Fruit fly (Drosophila melanogaster): ENCODE results near the gene Mpp6.
A peak's percentile ranks its signal among the peaks of the same experiment; 100 is the strongest.

Mpp6 gene

DNA sequence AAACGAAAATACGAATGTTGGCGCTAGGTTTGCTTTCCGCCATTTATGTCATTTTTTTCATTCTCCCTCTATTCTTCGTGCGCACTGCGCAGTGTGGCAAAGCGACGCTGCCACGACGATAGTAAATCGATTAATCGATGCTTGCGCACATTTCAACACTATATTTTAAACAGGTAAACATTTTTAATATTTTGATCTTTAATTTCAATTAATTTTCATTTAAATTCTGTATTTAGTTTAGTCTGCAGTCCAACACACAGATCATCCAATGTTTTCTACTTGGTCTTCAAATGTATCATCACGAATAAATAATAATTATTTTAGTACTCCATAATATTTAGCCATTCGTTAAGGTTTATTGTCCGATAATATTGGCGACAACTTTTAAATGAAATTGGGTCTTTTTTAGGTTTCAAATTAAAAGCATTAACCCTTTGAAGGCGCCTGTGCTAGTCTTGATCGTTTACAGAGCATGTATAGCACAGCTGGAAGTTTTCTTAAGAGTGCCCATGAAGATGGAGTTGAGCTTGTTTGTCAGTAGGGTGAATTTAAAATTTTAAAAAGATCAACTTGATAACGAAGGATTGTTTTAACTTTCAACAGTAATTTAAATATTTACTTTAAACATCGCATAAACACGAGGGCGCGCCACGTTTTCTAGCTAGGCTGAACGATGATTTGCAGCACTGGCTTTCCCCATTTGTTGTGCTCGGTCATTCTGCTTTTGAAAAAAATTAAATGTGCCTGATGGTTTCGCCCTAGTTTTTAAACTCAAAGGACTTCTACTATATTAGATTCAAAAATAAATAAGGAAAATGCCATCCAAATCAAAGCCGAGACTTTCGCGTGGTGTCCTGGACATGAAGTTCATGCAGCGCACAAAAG, at the start of gene Mpp6, which contains the start of gene E2f2:
Gene Mpp6, plus strand, starts transcription at position 133 of the 885 bp plus-strand sequence.
Gene E2f2, minus strand, starts transcription at position 594 of the 885 bp plus-strand sequence.
- TF ChIP-seq noc (tag; optimal IDR thresholded peaks at IDR 0.05): no peak

DNA sequence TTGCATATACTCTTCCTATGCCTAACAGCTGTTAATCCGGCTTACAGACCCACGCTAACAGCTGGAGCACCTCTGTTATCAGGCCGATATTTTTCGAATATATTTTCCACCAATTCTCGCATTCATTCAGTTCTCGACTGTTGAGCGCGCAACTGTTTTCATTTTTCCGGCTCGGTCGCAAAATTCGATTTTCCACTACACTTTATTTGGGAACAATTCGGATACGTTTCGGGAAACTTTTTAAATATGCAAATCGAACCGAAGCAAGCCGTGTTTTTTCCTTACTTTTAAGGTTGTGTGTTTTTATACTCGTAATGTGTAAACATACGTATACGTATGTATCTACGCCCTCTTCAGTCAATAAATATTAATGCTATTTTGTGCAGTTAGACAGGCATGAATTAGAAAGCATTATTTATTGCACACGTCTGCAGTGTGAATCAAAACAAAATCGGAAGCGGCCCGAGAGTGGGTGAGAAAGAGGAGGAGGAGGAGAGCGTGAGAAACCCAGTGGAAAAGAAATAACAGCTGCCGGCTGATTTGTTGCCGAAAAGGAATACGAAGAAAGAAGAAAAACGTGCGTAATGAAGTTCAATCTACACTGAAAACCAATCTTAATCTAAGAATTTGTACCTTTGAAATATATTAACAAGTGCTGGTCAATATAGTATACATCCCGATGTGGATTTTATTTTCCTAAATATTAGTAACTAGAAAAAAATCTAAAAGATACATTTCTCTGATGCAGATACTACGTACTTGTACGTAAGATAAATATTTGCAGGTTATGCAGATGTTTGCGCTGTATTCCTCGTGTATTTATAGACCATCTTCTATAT, 48.2 kb upstream of the Mpp6 start:
- TF ChIP-seq noc (tag; optimal IDR thresholded peaks at IDR 0.05): peak; percentile 20

DNA sequence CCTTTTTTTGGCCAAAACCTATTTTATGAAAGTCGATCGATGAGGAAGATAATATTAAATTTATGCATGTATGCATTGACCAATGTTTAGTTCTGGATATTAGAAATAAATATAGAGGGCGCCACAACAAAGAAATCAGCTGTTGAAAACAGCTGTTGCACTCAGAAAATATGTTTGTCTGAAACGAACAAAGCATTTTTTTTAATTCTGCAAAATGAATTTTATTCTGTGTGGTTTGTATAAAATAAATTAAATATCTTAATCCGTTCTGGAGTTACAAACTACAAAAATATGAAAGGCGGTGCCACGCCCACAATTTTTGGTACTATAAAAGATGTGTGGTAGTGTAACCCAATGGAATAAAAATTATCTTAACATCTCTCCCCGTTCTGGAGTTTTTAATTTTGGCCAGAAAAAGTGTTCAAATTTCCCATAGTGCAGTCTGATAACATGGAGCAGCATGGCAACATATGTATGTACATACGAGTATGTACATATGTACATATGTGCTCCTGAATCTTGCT, 47.3 kb upstream of the Mpp6 start:
- no peak for TF ChIP-seq noc (tag; optimal IDR thresholded peaks at IDR 0.05)

DNA sequence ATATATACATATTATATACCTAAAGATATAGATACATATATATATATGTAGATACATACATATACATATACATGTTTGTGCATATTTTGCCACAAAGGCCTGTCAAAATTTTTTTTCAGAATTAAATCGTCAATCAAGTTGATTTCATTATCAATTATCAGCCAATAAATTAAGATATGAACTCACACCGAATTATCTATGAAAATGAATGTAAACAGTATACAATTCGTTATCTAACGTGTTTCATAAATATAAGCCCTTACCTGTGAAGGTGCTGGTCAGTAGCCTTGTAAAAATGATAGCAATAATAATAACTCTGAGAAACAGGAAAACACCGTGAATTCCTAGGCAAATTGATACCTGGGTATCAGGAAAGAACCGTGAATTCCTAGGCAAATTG, 46.4 kb upstream of the Mpp6 start:
- no peak for TF ChIP-seq noc (tag; optimal IDR thresholded peaks at IDR 0.05)

DNA sequence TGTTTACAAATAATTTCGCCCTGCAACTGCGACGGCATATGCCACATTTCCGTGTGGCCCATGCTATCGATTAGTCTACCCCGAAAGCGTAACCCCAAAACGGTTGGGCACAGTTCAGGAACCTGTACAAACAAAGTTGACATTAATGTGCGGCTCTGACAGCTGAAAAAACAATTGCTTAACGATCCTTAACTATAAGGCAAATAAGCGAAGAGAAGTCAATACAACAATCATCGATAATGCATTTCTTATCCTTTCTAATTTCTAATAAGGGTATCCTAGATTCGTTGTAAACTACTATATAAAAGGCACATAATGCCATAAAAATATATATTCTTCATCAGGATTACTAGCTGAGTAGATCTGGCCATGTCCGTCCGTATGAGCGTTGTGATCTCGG, 44.2 kb upstream of the Mpp6 start:
- no peak for TF ChIP-seq noc (tag; optimal IDR thresholded peaks at IDR 0.05)

DNA sequence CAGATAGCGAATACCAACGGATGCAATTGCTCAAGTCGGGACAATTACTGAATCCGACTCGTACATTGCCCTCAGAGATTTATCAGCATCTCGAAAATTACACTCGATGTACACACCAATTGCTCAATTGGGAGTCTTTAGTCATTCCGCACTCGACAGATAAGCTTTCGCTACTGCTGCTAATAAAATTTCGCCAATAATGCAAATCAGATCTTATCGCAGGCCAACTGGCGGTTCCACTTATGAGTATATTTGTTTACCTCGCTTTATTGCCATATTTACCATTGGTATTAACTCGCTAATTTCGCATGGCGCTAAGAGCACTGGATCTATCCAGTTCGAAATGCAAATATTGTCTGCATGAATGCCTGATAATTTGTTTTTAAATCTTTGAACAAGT, 42.5 kb upstream of the Mpp6 start:
- TF ChIP-seq noc (tag; optimal IDR thresholded peaks at IDR 0.05): no peak

DNA sequence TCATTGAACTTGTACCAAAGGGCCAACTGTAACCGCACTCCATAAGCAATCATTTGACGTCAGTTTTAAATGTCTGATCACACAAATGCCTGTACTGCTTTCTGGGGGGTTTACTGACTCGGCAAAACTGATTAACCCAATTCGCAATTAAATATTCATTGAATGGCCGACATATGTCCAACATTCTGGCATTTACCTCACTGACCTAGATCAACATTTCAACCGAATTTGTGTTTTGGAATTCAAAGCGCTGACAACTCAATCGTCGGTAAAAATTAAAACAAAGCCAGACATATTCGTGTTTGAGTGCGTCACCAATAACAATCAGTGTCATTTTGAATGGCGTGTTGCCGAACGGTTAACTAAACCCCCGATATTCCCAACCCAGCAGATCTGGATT, 40.4 kb upstream of the Mpp6 start:
- no peak for TF ChIP-seq noc (tag; optimal IDR thresholded peaks at IDR 0.05)

DNA sequence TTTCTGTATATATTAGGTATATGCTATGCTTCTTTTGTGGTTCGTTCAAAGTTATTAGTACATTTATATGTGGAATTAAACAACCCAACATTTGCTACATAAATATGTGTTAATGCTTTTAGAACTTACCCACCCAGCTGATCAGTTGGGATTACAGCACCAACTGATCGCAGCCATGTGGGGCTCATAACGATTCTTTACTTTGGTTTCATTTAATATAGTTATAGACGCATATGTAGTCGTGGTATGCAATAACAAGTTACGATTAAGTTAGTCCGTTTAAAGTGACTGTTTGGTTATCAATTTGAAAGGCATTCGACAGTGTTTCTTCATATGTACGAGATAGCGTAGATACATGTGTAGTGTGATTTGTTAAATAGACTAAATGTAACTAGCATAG, 20.3 kb upstream of the Mpp6 start:
- no peak for TF ChIP-seq noc (tag; optimal IDR thresholded peaks at IDR 0.05)

DNA sequence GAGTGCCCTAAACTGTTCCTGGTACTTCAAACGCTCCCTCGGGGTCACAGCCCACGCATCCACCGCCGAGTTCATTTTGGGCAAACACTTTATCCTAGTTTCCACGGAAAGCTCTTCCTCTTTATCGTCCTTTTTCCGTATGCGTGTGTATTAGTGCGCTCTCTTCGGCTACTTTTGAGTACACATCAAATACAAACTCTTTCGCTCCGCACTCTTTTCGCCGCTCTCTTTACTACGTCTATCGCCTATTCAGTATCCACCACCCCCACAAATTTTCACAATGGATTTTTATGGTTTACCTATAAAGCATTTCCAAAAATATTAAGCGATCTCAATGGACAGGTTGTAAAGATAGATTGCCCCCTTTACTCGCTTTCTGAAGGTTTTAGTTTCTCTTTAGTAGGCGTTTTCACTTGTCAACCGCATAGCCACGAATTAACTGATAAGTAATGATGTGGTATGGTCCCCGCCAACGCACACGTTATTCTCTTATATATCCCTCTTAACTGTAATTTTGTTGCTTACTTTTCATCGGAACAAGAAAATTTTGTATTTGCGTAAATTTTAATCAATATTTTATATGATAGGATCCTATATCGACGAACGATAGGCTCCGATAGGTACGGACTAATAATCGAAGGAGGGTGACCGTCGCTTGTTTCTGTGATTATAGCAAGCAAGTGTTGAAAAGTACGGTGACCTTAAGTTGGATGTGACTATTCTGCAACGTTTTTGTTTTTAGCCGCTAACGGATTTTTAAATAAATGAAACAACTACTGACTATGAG, 14.2 kb upstream of the Mpp6 start, which contains the start of gene Dap160:
Gene Dap160, minus strand, starts transcription at position 634 of the 787 bp plus-strand sequence.
- no peak for TF ChIP-seq noc (tag; optimal IDR thresholded peaks at IDR 0.05)

DNA sequence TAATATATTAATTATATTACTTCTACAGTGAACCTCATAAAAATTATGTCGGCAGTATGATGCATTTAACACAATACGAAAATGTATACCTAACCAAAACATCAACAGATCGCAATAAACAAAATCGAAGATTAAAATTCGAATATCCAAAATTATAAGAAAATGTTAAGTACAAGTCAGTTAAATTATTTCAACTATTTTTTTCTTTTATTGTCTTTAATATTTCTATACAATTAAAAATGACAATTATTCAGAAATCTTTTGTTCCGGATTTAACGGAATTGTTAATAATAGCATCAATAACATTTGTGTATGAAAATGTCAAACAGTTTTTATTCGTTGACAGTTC, 13.6 kb upstream of the Mpp6 start:
- no peak for TF ChIP-seq noc (tag; optimal IDR thresholded peaks at IDR 0.05)

DNA sequence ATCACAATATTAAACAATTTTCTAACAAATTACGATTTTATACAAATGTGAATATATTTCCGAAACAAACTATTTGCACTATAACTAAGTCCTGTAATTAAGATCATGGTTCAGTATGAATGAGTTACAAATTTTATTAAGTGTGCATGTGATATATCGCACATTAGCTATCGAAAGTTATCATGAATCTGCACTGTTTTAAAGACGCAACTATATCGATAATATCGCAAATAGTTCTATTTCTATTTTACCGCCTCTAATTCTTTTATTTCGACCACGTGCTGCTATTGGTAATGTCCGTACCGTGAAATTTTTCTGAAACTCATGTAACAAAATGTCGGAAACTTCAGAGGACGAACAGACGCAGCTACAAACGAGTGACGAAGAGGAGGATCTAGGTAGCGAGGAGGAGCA, 13.1 kb upstream of the Mpp6 start, which contains the start of gene pths:
Gene pths, plus strand, starts transcription at position 258 of the 414 bp plus-strand sequence.
- no peak for TF ChIP-seq noc (tag; optimal IDR thresholded peaks at IDR 0.05)

DNA sequence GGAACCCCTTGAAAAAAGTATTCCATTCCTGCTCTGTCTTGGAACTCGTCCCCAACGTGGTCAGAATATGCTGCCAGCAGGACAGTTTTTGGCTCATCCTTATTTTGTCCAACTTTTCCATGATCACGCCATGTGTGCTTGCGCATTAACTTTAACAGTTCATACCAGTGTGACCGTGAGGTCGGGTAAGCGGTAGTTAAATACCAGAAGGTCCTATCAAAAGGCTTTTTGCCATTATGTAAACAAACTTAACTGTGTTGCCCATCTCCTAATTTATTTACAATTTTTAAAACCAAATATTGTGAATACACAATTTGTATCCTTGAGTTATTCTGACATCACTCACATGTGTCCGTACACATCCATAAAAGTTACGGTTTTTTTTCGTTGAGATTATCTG, 7.8 kb upstream of the Mpp6 start, which contains the start of gene del:
Gene del, minus strand, starts transcription at position 305 of the 400 bp plus-strand sequence.
- TF ChIP-seq noc (tag; optimal IDR thresholded peaks at IDR 0.05): no peak

DNA sequence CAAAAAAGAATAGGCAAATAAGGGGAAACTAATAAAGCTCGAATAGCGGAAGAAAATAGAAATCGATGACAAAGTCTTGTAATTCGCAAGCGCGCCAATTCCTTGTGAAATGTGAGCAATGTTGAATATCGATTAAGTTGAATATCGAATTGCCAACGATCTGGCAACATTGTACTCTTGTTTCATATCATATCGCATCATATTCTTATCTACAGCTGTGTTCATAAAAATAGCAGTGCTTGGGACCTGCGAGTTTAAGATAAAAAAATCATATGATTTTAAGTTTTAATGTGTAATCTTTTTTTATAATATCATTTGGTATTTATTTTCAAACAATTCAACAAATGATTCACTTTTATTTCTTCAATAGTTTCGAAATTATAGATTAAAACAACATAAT, 7.0 kb upstream of the Mpp6 start:
- no peak for TF ChIP-seq noc (tag; optimal IDR thresholded peaks at IDR 0.05)

DNA sequence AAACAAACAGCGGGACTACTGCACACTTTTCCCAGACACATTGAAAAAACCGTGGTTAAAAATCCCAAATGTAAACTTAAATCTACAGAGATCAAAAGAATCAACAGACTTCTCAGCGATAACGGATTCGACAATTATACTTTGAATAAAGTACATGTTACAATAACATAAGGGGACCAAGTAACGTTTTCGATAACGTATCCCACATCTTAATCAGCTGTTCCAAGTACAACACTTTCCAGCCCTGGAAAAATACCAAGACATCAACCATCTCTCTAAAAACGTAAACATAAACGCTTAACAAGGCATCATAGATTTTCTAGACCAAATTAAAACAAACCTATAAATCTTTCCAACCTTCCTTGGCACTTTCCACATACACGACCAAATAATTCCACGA, 2.2 kb upstream of the Mpp6 start:
- no peak for TF ChIP-seq noc (tag; optimal IDR thresholded peaks at IDR 0.05)

DNA sequence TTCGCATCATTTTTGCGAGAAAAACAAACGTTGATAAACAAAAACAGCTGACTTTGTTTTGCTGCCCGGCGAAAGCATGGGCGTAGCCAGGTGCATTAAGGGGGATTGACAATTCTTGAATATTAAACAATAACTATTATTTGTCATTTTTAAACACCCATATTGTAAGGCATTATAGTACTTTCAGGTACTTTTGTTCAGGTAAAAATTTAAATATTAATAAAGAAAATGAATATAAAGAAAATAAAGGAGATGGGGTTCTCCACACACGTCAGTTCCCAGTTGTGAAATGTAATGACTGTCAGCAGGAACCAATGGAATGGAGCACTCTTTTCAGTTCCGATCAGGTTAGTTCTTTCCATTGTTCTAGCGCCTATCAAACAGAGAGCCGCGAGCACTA, 2.5 kb downstream of the Mpp6 start, which contains the start of the genes Coq3 and Pld3:
Gene Coq3, minus strand, starts transcription at position 58 of the 400 bp plus-strand sequence.
Gene Pld3, plus strand, starts transcription at position 294 of the 400 bp plus-strand sequence.
- peak; percentile 96 for TF ChIP-seq noc (tag; optimal IDR thresholded peaks at IDR 0.05)

All from whole organism, larva.